Fruit fly (Drosophila melanogaster): ENCODE data around the gene CG13912.

The CG13912 gene

DNA sequence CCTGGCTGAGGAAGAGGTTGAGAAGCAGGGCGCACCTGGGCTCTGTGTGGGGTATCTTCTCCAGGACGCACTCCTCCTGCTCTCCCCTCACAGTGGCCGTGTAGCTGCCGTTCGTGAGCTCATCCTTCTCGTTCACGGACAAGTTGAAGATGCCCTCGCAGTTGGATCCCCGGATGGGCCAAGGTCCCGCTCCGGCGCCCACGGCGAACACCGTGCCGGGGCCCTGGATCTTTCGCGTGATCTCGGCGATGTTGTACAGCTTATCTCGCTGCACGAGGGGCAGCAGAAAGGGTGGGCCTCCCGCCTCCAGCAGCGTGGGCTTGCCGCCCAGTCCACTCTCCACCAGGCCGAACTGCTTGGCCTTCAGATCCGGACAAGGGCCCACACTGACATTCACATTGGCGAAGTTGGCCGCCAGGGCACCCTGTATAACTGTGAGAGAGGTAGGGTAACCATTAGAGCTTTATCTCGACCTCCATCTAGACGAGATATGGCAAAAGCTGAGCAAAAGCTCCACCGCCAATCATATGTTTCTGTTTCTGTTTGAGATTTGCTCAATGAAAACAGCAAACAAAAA lies 14.6 kb downstream of the CG13912 start:
- peak; percentile 97 for TF ChIP-seq Dfd (GFP tag; optimal IDR thresholded peaks at IDR 0.05)
- TF ChIP-seq CG9705 (GFP tag; optimal IDR thresholded peaks at IDR 0.05) = no peak
- TF ChIP-seq N (GFP tag; optimal IDR thresholded peaks at IDR 0.05) = no peak

dm6 chr3L:1204674-1205547 lies 15.5 kb downstream of the CG13912 start, which contains the start of gene CG9119:
Gene CG9119, minus strand, starts transcription at chr3L:1204795.
- TF ChIP-seq lola (GFP tag; optimal IDR thresholded peaks at IDR 0.05) (no peak), sv (GFP tag; optimal IDR thresholded peaks at IDR 0.05) (peak; percentile 40), usp (GFP tag; optimal IDR thresholded peaks at IDR 0.05) (no peak), pan (optimal IDR thresholded peaks at IDR 0.05) (no peak), Sp1 (GFP tag; optimal IDR thresholded peaks at IDR 0.05) (peak; percentile 28), dl (GFP tag; optimal IDR thresholded peaks at IDR 0.05; ENCODE audit: insufficient read depth in 1 of 2, partially characterized antibody in 2 of 2) (no peak), fru (GFP tag; optimal IDR thresholded peaks at IDR 0.05) (peak; percentile 72), CG9705 (GFP tag; optimal IDR thresholded peaks at IDR 0.05) (no peak), brk (GFP tag; optimal IDR thresholded peaks at IDR 0.05) (no peak), Mio (GFP tag; optimal IDR thresholded peaks at IDR 0.05) (no peak), jim (GFP tag; optimal IDR thresholded peaks at IDR 0.05) (no peak), OdsH (GFP tag; optimal IDR thresholded peaks at IDR 0.05) (peak; percentile 46), sage (GFP tag; optimal IDR thresholded peaks at IDR 0.05) (no peak), CG32264 (GFP tag; optimal IDR thresholded peaks at IDR 0.05) (no peak), dsf (GFP tag; optimal IDR thresholded peaks at IDR 0.05; ENCODE audit: borderline replicate concordance) (no peak), ey (GFP tag; optimal IDR thresholded peaks at IDR 0.05) (peak; percentile 59), rgr (GFP tag; optimal IDR thresholded peaks at IDR 0.05) (peak; percentile 27), Myc (optimal IDR thresholded peaks at IDR 0.05) (no peak), Dfd (GFP tag; optimal IDR thresholded peaks at IDR 0.05) (no peak), Rel (GFP tag; optimal IDR thresholded peaks at IDR 0.05) (no peak), Rel (tag; optimal IDR thresholded peaks at IDR 0.05) (no peak), woc (GFP tag; optimal IDR thresholded peaks at IDR 0.05) (no peak), tai (GFP tag; optimal IDR thresholded peaks at IDR 0.05) (no peak), psq (GFP tag; optimal IDR thresholded peaks at IDR 0.05) (peak; percentile 6), Hr78 (GFP tag; optimal IDR thresholded peaks at IDR 0.05) (no peak), foxo (GFP tag; optimal IDR thresholded peaks at IDR 0.05) (peak in 1 of 2 experiments; percentile 61), N (GFP tag; optimal IDR thresholded peaks at IDR 0.05) (no peak), br (GFP tag; optimal IDR thresholded peaks at IDR 0.05) (peak; percentile 52), Jra (GFP tag; optimal IDR thresholded peaks at IDR 0.05) (no peak), h (GFP tag; optimal IDR thresholded peaks at IDR 0.05) (peak; percentile 59), dmrt93B (GFP tag; optimal IDR thresholded peaks at IDR 0.05) (peak; percentile 34), Hr83 (GFP tag; optimal IDR thresholded peaks at IDR 0.05; ENCODE audit: poor library complexity, severe bottlenecking) (no peak), GATAd (GFP tag; optimal IDR thresholded peaks at IDR 0.05) (no peak), Dif (GFP tag; optimal IDR thresholded peaks at IDR 0.05; ENCODE audit: partially characterized antibody) (no peak), HLH106 (tag; optimal IDR thresholded peaks at IDR 0.05) (peak; percentile 24), CrebA (GFP tag; optimal IDR thresholded peaks at IDR 0.05; ENCODE audit: borderline replicate concordance) (no peak)

dm6 chr3L:1206682-1207421 lies 17.5 kb downstream of the CG13912 start, which contains the start of gene LysB:
Gene LysB, plus strand, starts transcription at chr3L:1207371.
- TF ChIP-seq Jra (GFP tag; optimal IDR thresholded peaks at IDR 0.05) (no peak), dl (GFP tag; optimal IDR thresholded peaks at IDR 0.05; ENCODE audit: insufficient read depth in 1 of 2, partially characterized antibody in 2 of 2) (peak; percentile 64 to 80), lola (GFP tag; optimal IDR thresholded peaks at IDR 0.05) (no peak), Myc (optimal IDR thresholded peaks at IDR 0.05) (peak; percentile 85), Vsx2 (GFP tag; optimal IDR thresholded peaks at IDR 0.05; ENCODE audit: partially characterized antibody) (peak; percentile 86), dmrt93B (GFP tag; optimal IDR thresholded peaks at IDR 0.05) (no peak), dsf (GFP tag; optimal IDR thresholded peaks at IDR 0.05; ENCODE audit: borderline replicate concordance) (no peak), Dif (GFP tag; optimal IDR thresholded peaks at IDR 0.05; ENCODE audit: partially characterized antibody) (peak; percentile 96), OdsH (GFP tag; optimal IDR thresholded peaks at IDR 0.05) (no peak), Rel (GFP tag; optimal IDR thresholded peaks at IDR 0.05) (no peak), Rel (tag; optimal IDR thresholded peaks at IDR 0.05) (peak; percentile 18), N (GFP tag; optimal IDR thresholded peaks at IDR 0.05) (peak; percentile 11)

All from whole organism, wandering third instar larva.